Worm (Caenorhabditis elegans) whole organism, L2 larva: ENCODE measurements around the gene W03G11.3.

Source experiments
- C34F6.9 ChIP-seq: fragments of 150-350 bp; optimal IDR thresholded peaks from 2 replicates; lab custom pipeline; 2014; ENCODE audit warnings: missing biosample characterization, missing genetic modification characterization
- F13H6.1 ChIP-seq: sonication (generic microtip); optimal IDR thresholded peaks from 2 replicates; lab custom pipeline; 2016; ENCODE audit warnings: missing genetic modification characterization, missing compliant biosample characterization
- R02D3.7 ChIP-seq: fragments of 150-350 bp; optimal IDR thresholded peaks from 2 replicates; lab custom pipeline; 2014; ENCODE audit warnings: missing biosample characterization, missing genetic modification characterization
- Y55F3AM.14 ChIP-seq: fragments of 200-800 bp; sonication (Bioruptor generic); optimal IDR thresholded peaks from 2 replicates; lab custom pipeline; 2018; ENCODE audit warnings: mild to moderate bottlenecking, missing genetic modification characterization, missing compliant biosample characterization
- ZK546.5 ChIP-seq: sonication (generic microtip); optimal IDR thresholded peaks from 2 replicates; lab custom pipeline; 2017; ENCODE audit warnings: missing biosample characterization, missing genetic modification characterization
- blmp-1 ChIP-seq: sonication (generic microtip); optimal IDR thresholded peaks from 2 replicates; lab custom pipeline; 2017; ENCODE audit warnings: missing genetic modification characterization, mild to moderate bottlenecking, missing compliant biosample characterization, antibody characterized with exemption, moderate library complexity; ENCODE audit not compliant: insufficient read depth
- ceh-82 ChIP-seq: fragments of 150-350 bp; optimal IDR thresholded peaks from 2 replicates; lab custom pipeline; 2014; ENCODE audit warnings: missing biosample characterization, missing genetic modification characterization
- crh-2 ChIP-seq: sonication (generic microtip); optimal IDR thresholded peaks from 2 replicates; lab custom pipeline; 2017; ENCODE audit warnings: missing biosample characterization, missing genetic modification characterization
- egl-27 ChIP-seq: sonication (generic microtip); optimal IDR thresholded peaks from 3 replicates; lab custom pipeline; 2017; ENCODE audit warnings: missing biosample characterization, missing genetic modification reagents, missing genetic modification characterization
- elt-1 ChIP-seq: fragments of 150-350 bp; optimal IDR thresholded peaks from 2 replicates; lab custom pipeline; 2014; ENCODE audit warnings: missing biosample characterization, missing genetic modification characterization
- fos-1 ChIP-seq: fragments of 150-350 bp; optimal IDR thresholded peaks from 2 replicates; lab custom pipeline; 2014; ENCODE audit warnings: missing biosample characterization, missing genetic modification characterization
- gmeb-1 ChIP-seq: fragments of 150-350 bp; optimal IDR thresholded peaks from 2 replicates; lab custom pipeline; 2014; ENCODE audit warnings: missing biosample characterization, missing genetic modification characterization
- lin-11 ChIP-seq: fragments of 150-350 bp; sonication (generic microtip); optimal IDR thresholded peaks from 2 replicates; lab custom pipeline; 2014; ENCODE audit warnings: missing biosample characterization, missing genetic modification characterization, inconsistent platforms, mixed read lengths
- nhr-12 ChIP-seq: fragments of 150-350 bp; optimal IDR thresholded peaks from 2 replicates; lab custom pipeline; 2014; ENCODE audit warnings: missing biosample characterization, missing genetic modification characterization
- nhr-129 ChIP-seq: fragments of 150-350 bp; optimal IDR thresholded peaks from 2 replicates; lab custom pipeline; 2014; ENCODE audit warnings: missing biosample characterization, missing genetic modification characterization
- nhr-23 ChIP-seq: fragments of 150-350 bp; optimal IDR thresholded peaks from 2 replicates; lab custom pipeline; 2014; ENCODE audit warnings: missing biosample characterization, missing genetic modification reagents, missing genetic modification characterization
- nhr-237 ChIP-seq: fragments of 150-350 bp; optimal IDR thresholded peaks from 2 replicates; lab custom pipeline; 2014; ENCODE audit warnings: missing biosample characterization, missing genetic modification characterization
- nhr-6 ChIP-seq: fragments of 150-350 bp; optimal IDR thresholded peaks from 2 replicates; lab custom pipeline; 2014; ENCODE audit warnings: missing biosample characterization, missing genetic modification characterization
- sem-4 ChIP-seq: fragments of 150-350 bp; optimal IDR thresholded peaks from 2 replicates; lab custom pipeline; 2014; ENCODE audit warnings: missing biosample characterization, missing genetic modification reagents, missing genetic modification characterization
- sma-3 ChIP-seq: sonication (generic microtip); optimal IDR thresholded peaks from 2 replicates; lab custom pipeline; 2016; ENCODE audit warnings: missing genetic modification reagents, missing genetic modification characterization, missing compliant biosample characterization
- sma-9 ChIP-seq, 2 experiments: fragments of 150-350 bp in 1 of 2; sonication (generic microtip) in 1 of 2; optimal IDR thresholded peaks; 2 replicates each; lab custom pipeline; 2014 to 2016; ENCODE audit warnings: missing genetic modification characterization in 2 of 2, mild to moderate bottlenecking in 1 of 2, missing biosample characterization in 1 of 2, missing compliant biosample characterization in 1 of 2, missing genetic modification reagents in 1 of 2, moderate library complexity in 1 of 2
- unc-62 ChIP-seq: fragments of 150-350 bp; optimal IDR thresholded peaks from 2 replicates; lab custom pipeline; 2014; ENCODE audit warnings: missing biosample characterization, missing genetic modification reagents, missing genetic modification characterization
- zag-1 ChIP-seq: fragments of 150-350 bp; optimal IDR thresholded peaks from 2 replicates; lab custom pipeline; 2014; ENCODE audit warnings: missing biosample characterization, missing genetic modification characterization
- ztf-1 ChIP-seq: fragments of 200-800 bp; sonication (Bioruptor generic); conservative IDR thresholded peaks from 2 replicates; pipeline ENCODE4 v1.3.6; 2022; ENCODE audit warnings: missing genetic modification characterization, missing compliant biosample characterization
- ztf-11 ChIP-seq: sonication (generic microtip); optimal IDR thresholded peaks from 2 replicates; lab custom pipeline; 2017; ENCODE audit warnings: missing biosample characterization, missing genetic modification characterization
- ztf-4 ChIP-seq: fragments of 150-350 bp; optimal IDR thresholded peaks from 2 replicates; lab custom pipeline; 2014; ENCODE audit warnings: missing biosample characterization, missing genetic modification characterization

Gene W03G11.3

DNA sequence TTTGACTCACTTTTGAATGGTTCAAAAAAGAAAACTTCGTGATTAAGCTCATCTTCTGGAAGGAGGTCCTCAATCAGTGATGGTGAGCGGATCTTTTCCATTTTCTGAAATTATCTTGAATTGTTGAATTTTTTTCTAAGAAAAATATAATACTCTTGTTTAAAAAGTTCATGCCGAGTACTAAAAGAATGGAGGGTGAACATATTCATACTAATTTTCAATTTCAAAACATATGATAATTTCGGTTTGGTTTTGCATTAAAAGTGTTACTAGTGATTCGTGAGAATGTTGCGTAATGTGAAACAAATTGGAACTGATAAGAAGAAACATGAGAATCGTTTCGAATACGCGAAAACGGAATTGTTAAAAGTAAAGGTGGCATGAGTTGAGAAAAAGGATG is 37.4 kb upstream of the W03G11.3 start, which contains the start of gene lyst-1:
lyst-1 (minus strand) TSS at position 101 of the 400 bp plus-strand sequence.
- TF ChIP-seq fos-1, result peak; percentile 14
- TF ChIP-seq nhr-129 (tag; lab: Kevin White, UChicago), result no peak
- TF ChIP-seq zag-1 (tag; lab: Kevin White, UChicago), result no peak
- no peak for TF ChIP-seq sma-3
- TF ChIP-seq elt-1, result no peak
- TF ChIP-seq, all 48 proteins: peak for 1

DNA sequence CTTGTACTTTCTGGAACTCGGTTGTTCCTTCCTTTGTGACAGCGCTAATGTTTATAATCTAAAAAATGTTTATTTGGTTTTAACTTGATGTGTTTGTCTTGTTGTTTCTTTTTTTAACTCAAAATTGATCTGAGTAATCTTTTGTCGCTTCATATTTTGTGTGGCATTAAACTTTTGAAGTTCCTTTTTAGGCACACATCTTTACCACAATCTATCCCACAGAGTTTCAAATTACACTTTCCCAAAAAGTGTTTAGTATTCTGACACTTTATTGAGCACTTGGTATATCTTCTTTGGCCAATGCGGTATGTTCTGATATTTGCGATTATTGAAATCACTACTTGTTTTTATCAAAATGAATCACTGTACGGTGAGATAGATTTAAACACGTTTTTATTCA is 21.7 kb upstream of the W03G11.3 start, which contains the start of gene lgc-18:
lgc-18 (plus strand) TSS at position 301 of the 400 bp plus-strand sequence.
- TF ChIP-seq fos-1, result no peak
- TF ChIP-seq lin-11 (tag; lab: Kevin White, UChicago), result no peak

DNA sequence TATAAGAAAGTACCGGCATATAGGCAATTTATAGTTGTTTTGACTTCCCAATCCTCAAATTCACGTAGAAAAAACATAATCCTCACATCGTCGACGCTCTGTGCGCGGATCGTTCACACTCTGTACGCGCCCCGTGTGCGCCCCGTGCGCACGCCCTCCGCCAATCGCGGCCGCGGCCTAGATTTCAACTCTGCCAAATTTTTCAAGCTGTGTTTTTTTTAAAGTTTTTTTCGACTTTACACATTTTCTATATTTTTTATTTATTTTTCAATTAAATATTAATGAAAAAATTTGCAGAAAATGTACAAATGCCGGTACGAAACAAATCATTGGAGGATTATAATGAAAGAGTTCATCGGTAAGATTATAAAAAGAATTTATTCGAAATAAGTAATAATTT is 19.5 kb upstream of the W03G11.3 start, which contains the start of gene T01H10.11:
T01H10.11 (plus strand) TSS at position 301 of the 400 bp plus-strand sequence.
- TF ChIP-seq C34F6.9 (no peak), nhr-12 (tag; lab: Kevin White, UChicago) (no peak), nhr-23 (tag; lab: Kevin White, UChicago) (no peak), egl-27 (tag; lab: Kevin White, UChicago) (no peak)

DNA sequence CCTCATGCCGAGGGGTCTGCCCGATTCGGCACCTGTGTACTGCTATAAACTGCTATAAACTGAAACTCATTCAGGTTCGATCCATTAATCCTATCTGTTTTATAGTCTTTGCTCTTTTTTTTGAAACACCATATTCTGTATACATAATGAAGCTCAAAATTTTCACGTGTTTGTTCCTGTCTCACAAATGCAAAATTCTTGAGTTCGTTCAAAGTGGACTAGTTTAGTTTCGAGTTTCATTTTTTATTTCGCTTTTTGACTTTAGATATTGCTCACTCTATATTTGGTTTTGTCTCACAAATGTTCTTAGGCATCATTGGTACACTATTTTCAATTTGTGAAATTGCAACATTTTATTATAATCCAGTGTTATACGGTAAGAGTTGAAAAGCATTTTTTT is 17.7 kb upstream of the W03G11.3 start, which contains the start of gene lgc-17:
lgc-17 (plus strand) TSS at position 301 of the 400 bp plus-strand sequence.
- no peak for TF ChIP-seq gmeb-1 (tag; lab: Kevin White, UChicago)
- TF ChIP-seq sem-4 (tag; lab: Kevin White, UChicago), result no peak
- TF ChIP-seq blmp-1 (tag; lab: Kevin White, UChicago), result no peak
- no peak for TF ChIP-seq sma-3
- no peak for TF ChIP-seq ztf-1 (GFP tag; lab: Robert Waterston, UW)
- TF ChIP-seq ztf-4 (tag; lab: Kevin White, UChicago), result no peak
- TF ChIP-seq unc-62 (GFP tag; lab: Kevin White, UChicago), result no peak
- TF ChIP-seq egl-27 (tag; lab: Kevin White, UChicago), result no peak
- TF ChIP-seq Y55F3AM.14 (GFP tag; lab: Kevin White, UChicago), result no peak
- no peak for TF ChIP-seq R02D3.7 (tag; lab: Kevin White, UChicago)

DNA sequence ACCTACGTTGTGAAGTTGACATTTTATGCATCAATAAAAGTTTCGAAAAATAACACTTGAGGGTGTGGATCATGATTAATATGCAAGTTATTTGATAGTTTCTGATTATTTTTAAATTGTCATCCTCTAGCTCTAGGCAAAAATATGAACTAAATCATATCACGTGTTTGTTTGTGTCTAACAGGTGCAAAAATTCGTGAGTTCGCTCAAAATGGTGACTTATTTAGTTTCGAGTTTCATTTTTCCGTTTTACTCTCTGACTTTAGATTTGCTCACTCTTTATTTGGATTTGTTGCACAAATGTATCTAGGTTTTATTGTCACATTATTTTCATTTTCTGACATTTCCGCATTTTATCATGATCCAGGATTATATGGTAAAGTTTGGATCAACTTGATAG is 14.7 kb upstream of the W03G11.3 start, which contains the start of gene lgc-16:
lgc-16 (plus strand) TSS at position 301 of the 400 bp plus-strand sequence.
- TF ChIP-seq nhr-237, result no peak
- no peak for TF ChIP-seq blmp-1 (tag; lab: Kevin White, UChicago)
- no peak for TF ChIP-seq nhr-6 (tag; lab: Kevin White, UChicago)
- TF ChIP-seq ceh-82 (tag; lab: Kevin White, UChicago), result no peak

DNA sequence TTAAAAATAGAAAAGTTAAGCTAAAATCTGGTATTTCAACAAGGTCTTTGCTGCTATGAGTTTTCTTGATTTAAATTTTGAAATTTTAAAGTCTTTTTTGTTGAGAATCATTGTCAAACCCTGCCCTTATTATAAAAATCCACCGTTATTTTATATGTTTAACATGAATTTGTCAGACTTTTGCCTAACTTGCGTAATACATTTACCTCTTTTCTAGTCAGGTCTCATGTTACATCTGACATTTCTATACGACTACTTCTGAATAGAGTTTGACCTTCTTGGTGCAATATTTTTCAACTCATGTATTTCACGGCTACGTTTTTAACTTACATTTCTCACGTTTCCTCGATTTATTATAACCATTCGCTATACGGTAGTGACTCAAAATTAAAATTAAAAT is 10.4 kb upstream of the W03G11.3 start, which contains the start of gene lgc-15:
lgc-15 (plus strand) TSS at position 301 of the 400 bp plus-strand sequence.
- TF ChIP-seq nhr-129 (tag; lab: Kevin White, UChicago) (no peak), nhr-12 (tag; lab: Kevin White, UChicago) (no peak), Y55F3AM.14 (GFP tag; lab: Kevin White, UChicago) (no peak), nhr-23 (tag; lab: Kevin White, UChicago) (no peak), R02D3.7 (tag; lab: Kevin White, UChicago) (no peak), ZK546.5 (no peak), ztf-1 (GFP tag; lab: Robert Waterston, UW) (no peak), C34F6.9 (no peak), crh-2 (tag; lab: Kevin White, UChicago) (no peak), nhr-237 (no peak)

DNA sequence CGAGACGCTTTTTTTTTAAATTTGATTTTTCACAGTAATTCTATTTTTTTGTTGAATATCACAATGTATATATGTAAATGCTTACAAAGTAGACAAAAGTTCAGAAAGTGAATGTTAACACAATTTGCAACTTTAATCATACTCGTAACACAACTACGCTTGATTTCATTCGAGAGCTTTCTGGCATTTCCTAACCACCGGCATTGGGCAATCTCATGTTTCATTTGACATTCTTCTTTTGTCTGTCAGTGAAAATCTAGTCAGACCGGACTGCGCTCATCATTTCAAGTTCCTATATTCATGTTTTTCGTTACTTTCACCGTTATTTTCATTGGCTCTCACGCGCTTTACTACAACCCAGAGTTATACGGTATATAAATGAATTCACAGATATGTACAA is 7.6 kb upstream of the W03G11.3 start, which contains the start of gene lgc-14:
lgc-14 (plus strand) TSS at position 301 of the 400 bp plus-strand sequence.
- TF ChIP-seq ztf-11 (tag; lab: Kevin White, UChicago), result no peak
- no peak for TF ChIP-seq F13H6.1 (tag; lab: Kevin White, UChicago)
- TF ChIP-seq fos-1, result no peak
- TF ChIP-seq sma-9 (GFP tag; optimal IDR thresholded peaks at IDR 0.05; lab: Kevin White, UChicago), result no peak
- TF ChIP-seq sma-9 (tag; optimal IDR thresholded peaks at IDR 0.05; lab: Kevin White, UChicago), result no peak
- TF ChIP-seq elt-1, result no peak
- no peak for TF ChIP-seq crh-2 (tag; lab: Kevin White, UChicago)
- TF ChIP-seq, all 48 proteins: peak for 0
